Worm (Caenorhabditis elegans): ENCODE measurements around the gene twk-24.
A peak's percentile ranks its signal among the peaks of the same experiment; 100 is the strongest.

twk-24 gene

DNA sequence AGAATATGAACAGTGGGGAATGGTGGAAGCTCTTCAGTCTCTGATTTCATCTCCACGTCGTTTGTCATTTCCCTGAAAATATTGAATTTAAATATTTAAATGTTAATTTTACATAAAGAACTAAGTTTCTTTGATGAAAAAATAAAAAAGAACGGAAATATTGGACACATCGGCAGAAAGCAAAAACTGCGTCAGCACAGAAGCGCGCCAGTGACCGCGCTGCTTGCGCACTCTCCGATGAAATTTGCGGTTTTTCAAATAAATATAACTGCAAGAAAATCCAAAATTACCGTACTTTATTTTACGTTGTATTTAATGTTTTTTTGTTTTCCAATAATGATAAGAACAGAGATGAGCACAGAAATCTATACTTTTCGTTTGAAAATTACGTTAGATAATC, 22.5 kb upstream of the twk-24 start, which contains the start of the genes srpa-68 and srh-16 (continued):
- TF ChIP-seq lin-38 (GFP tag; IDR thresholded peaks at IDR 0.05) (peak; percentile 88), daf-12 (tag; optimal IDR thresholded peaks at IDR 0.05) (no peak), ctbp-1 (GFP tag; IDR thresholded peaks at IDR 0.05) (peak; percentile 67), T20F7.1 (GFP tag; optimal IDR thresholded peaks at IDR 0.05) (peak; percentile 86), ces-1 (GFP tag; optimal IDR thresholded peaks at IDR 0.05) (no peak), egl-27 (tag; optimal IDR thresholded peaks at IDR 0.05) (no peak), vab-7 (GFP tag; IDR thresholded peaks at IDR 0.05) (no peak), zfp-2 (tag; optimal IDR thresholded peaks at IDR 0.05) (no peak), jun-1 (tag; optimal IDR thresholded peaks at IDR 0.05) (peak; percentile 57), dpl-1 (GFP tag; optimal IDR thresholded peaks at IDR 0.05) (peak; percentile 99), zag-1 (tag; optimal IDR thresholded peaks at IDR 0.05) (no peak), skn-1 (tag; optimal IDR thresholded peaks at IDR 0.05) (no peak), hif-1 (tag; optimal IDR thresholded peaks at IDR 0.05) (peak in 1 of 2 experiments; percentile 44), rbr-2 (tag; optimal IDR thresholded peaks at IDR 0.05) (peak; percentile 89), F49E8.2 (tag; optimal IDR thresholded peaks at IDR 0.05; ENCODE audit: borderline replicate concordance) (peak; percentile 69), duxl-1 (tag; optimal IDR thresholded peaks at IDR 0.05; ENCODE audit: poor library complexity) (peak; percentile 87), Y105C5A.15 (GFP tag; IDR thresholded peaks at IDR 0.05) (no peak), daf-8 (GFP tag; IDR thresholded peaks at IDR 0.05) (no peak), aha-1 (tag) (peak; percentile 97), arid-1 (GFP tag; conservative IDR thresholded peaks at IDR 0.05) (peak; percentile 88), zip-2 (tag; optimal IDR thresholded peaks at IDR 0.05) (peak; percentile 78), lin-39 (tag; optimal IDR thresholded peaks at IDR 0.05) (no peak), unc-39 (tag; optimal IDR thresholded peaks at IDR 0.05) (no peak), mdl-1 (tag; optimal IDR thresholded peaks at IDR 0.05) (peak in 1 of 2 experiments; percentile 8), nhr-48 (tag; optimal IDR thresholded peaks at IDR 0.05) (peak; percentile 77), T26A8.4 (GFP tag; IDR thresholded peaks at IDR 0.05) (peak; percentile 89), gei-8 (GFP tag; optimal IDR thresholded peaks at IDR 0.05) (no peak), daf-16 (GFP tag; optimal IDR thresholded peaks at IDR 0.05) (peak; percentile 33 to 50), daf-16 (tag; optimal IDR thresholded peaks at IDR 0.05) (peak; percentile 60), unc-130 (GFP tag; optimal IDR thresholded peaks at IDR 0.05) (peak; percentile 59), nhr-237 (tag; optimal IDR thresholded peaks at IDR 0.05) (no peak), F26F4.8 (GFP tag; conservative IDR thresholded peaks at IDR 0.05) (no peak), nhr-76 (tag; optimal IDR thresholded peaks at IDR 0.05) (peak; percentile 14), ceh-20 (GFP tag; IDR thresholded peaks at IDR 0.05) (peak; percentile 87), nhr-102 (tag; optimal IDR thresholded peaks at IDR 0.05) (peak; percentile 93), D1046.2 (GFP tag; IDR thresholded peaks at IDR 0.05) (0 out of 2 replicates have a peak, but pooled peaks have one; percentile 67), mep-1 (tag; optimal IDR thresholded peaks at IDR 0.05) (peak; percentile 90), nhr-28 (tag; optimal IDR thresholded peaks at IDR 0.05) (peak; percentile 72), aly-2 (tag; optimal IDR thresholded peaks at IDR 0.05) (no peak), nhr-11 (tag; optimal IDR thresholded peaks at IDR 0.05) (peak; percentile 56), nhr-6 (tag; optimal IDR thresholded peaks at IDR 0.05) (peak; percentile 97), madf-5 (GFP tag; IDR thresholded peaks at IDR 0.05) (no peak), lir-3 (tag; optimal IDR thresholded peaks at IDR 0.05) (peak; percentile 36), saeg-2 (GFP tag; IDR thresholded peaks at IDR 0.05) (no peak), ceh-28 (tag; optimal IDR thresholded peaks at IDR 0.05) (no peak), hmg-1.1 (GFP tag; IDR thresholded peaks at IDR 0.05) (peak; percentile 86), mxl-3 (GFP tag; optimal IDR thresholded peaks at IDR 0.05) (no peak), mdt-29 (GFP tag; IDR thresholded peaks at IDR 0.05) (0 out of 2 replicates have a peak, but pooled peaks have one; percentile 26), ZK546.5 (tag; optimal IDR thresholded peaks at IDR 0.05) (no peak), fos-1 (tag; optimal IDR thresholded peaks at IDR 0.05) (no peak), dmd-8 (GFP tag; IDR thresholded peaks at IDR 0.05) (no peak), cey-2 (tag; optimal IDR thresholded peaks at IDR 0.05; ENCODE audit: borderline replicate concordance, insufficient read depth) (no peak), ceh-82 (tag; optimal IDR thresholded peaks at IDR 0.05) (no peak)
